Worm (Caenorhabditis elegans): Measurements from ENCODE around the gene pcf-11.
"Not testable (repeated sequence)": the region's sequence is repeated elsewhere in the genome, so short reads cannot be mapped to it uniquely, and the experiment has no call there.

ce11 chrIII:5055709-5056108, 31.0 kb downstream of the pcf-11 start, which contains the start of gene C45G9.9:
- not testable (repeated sequence) for TF ChIP-seq nhr-76 (tag; optimal IDR thresholded peaks at IDR 0.05); unc-62 (GFP tag; optimal IDR thresholded peaks at IDR 0.05); unc-39 (tag; optimal IDR thresholded peaks at IDR 0.05); nhr-28 (tag; optimal IDR thresholded peaks at IDR 0.05); snpc-4 (tag; optimal IDR thresholded peaks at IDR 0.05); zag-1 (tag; optimal IDR thresholded peaks at IDR 0.05); pqm-1 (tag; optimal IDR thresholded peaks at IDR 0.05); pha-4 (tag; optimal IDR thresholded peaks at IDR 0.05)

Measured in whole organism, L3 larva.